Worm (Caenorhabditis elegans): Measurements from ENCODE around the gene epic-1.

DNA sequence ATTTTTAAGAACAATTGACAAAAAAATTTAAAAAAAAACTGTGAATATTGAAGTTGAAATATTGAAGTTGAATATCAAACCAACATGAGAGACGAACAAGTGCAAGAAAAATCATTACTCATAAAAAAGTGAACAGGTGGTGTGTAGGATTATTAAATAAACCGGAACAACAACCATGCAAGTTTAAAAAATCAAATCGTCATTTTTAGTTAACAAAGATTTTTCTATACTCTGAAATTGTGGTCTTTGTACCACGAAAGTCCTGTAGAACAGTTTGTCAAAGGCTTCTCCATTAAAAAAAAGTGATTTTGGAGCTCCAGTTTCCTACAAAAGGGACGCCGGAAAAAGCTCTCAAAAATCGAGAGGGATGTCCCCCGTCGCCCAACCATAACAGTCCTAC is 31.7 kb downstream of the epic-1 start, which contains the start of gene C06A12.19:
- TF ChIP-seq nhr-77 (tag; optimal IDR thresholded peaks at IDR 0.05) (no peak), sma-9 (GFP tag; optimal IDR thresholded peaks at IDR 0.05) (no peak), sma-9 (tag; optimal IDR thresholded peaks at IDR 0.05) (no peak), aly-2 (tag; optimal IDR thresholded peaks at IDR 0.05) (no peak), lsy-2 (tag; optimal IDR thresholded peaks at IDR 0.05) (no peak), nhr-12 (tag; optimal IDR thresholded peaks at IDR 0.05) (no peak), R02D3.7 (tag; optimal IDR thresholded peaks at IDR 0.05) (no peak), unc-62 (GFP tag; optimal IDR thresholded peaks at IDR 0.05) (no peak), ZK546.5 (tag; optimal IDR thresholded peaks at IDR 0.05) (no peak)

All from whole organism, L2 larva.